Worm (Caenorhabditis elegans) whole organism, midembryonic: ENCODE data around the gene Y54G2A.16.

Experiments used
- T22C8.4 ChIP-seq: fragments of 200-800 bp; sonication (Bioruptor generic); IDR thresholded peaks from 2 replicates; pipeline ENCODE4 v1.3.6; 2022; ENCODE audit warnings: missing genetic modification characterization, missing compliant biosample characterization
- cog-1 ChIP-seq: sonication (generic microtip); optimal IDR thresholded peaks from 2 replicates; lab custom pipeline; 2016; ENCODE audit warnings: missing genetic modification characterization, missing compliant biosample characterization
- flt-1 ChIP-seq: fragments of 200-800 bp; sonication (Bioruptor generic); IDR thresholded peaks from 2 replicates; pipeline ENCODE4 v1.3.6; 2022; ENCODE audit warnings: missing genetic modification characterization, missing compliant biosample characterization
- med-1 ChIP-seq: sonication (generic microtip); optimal IDR thresholded peaks from 2 replicates; lab custom pipeline; 2017; ENCODE audit warnings: missing genetic modification characterization, mild to moderate bottlenecking, missing compliant biosample characterization, antibody characterized with exemption, missing genetic modification reagents; ENCODE audit not compliant: insufficient read depth
- ref-1 ChIP-seq: fragments of 200-800 bp; sonication (Bioruptor generic); conservative IDR thresholded peaks from 2 replicates; pipeline ENCODE4 v1.3.6; 2022; ENCODE audit warnings: missing genetic modification reagents, missing genetic modification characterization, missing compliant biosample characterization
- tab-1 ChIP-seq: fragments of 200-800 bp; sonication (Bioruptor generic); IDR thresholded peaks from 2 replicates; pipeline ENCODE4 v1.3.6; 2022; ENCODE audit warnings: missing genetic modification characterization, missing compliant biosample characterization
- ztf-29 ChIP-seq: fragments of 200-800 bp; sonication (Bioruptor generic); IDR thresholded peaks from 2 replicates; pipeline ENCODE4 v1.3.6; 2022; ENCODE audit warnings: missing genetic modification reagents, missing genetic modification characterization, missing compliant biosample characterization

DNA sequence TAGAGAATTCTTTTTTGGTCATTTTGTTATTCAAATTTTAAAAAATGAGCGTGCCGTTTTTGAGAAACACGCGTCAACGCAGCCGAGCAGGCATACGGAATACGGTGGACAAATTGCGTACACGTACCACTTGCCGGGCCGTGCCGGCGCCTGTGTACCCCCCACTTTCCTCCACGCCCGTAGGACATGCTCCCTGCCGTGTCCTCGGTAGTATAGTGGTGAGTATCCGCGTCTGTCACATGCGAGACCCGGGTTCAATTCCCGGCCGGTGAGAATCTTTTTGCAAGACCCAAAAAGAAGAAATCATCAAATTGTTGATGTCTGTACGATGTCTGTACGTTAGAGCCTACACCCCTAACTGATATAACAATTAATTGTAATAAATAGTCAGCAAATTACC is 56.5 kb downstream of the Y54G2A.16 start:
- 0 out of 2 replicates have a peak, but pooled peaks have one; percentile 58 for TF ChIP-seq tab-1 (GFP tag; lab: Robert Waterston, UW)
- no peak for TF ChIP-seq T22C8.4 (GFP tag; lab: Robert Waterston, UW)
- TF ChIP-seq cog-1 (tag; lab: Kevin White, UChicago): no peak
- no peak for TF ChIP-seq ref-1
- no peak for TF ChIP-seq ztf-29
- peak; percentile 44; the same call in 1 of the 2 replicates for TF ChIP-seq flt-1
- TF ChIP-seq med-1 (GFP tag; lab: Kevin White, UChicago): no peak
